Fruit fly (Drosophila melanogaster) whole organism, wandering third instar larva: Measurements from ENCODE around the gene CG42717.

Experiments
- CG32264 ChIP-seq: fragments of 200-800 bp; sonication (Bioruptor generic); optimal IDR thresholded peaks from 2 replicates; lab custom pipeline; 2016; ENCODE audit warnings: missing biosample characterization, missing genetic modification characterization
- Dfd ChIP-seq: fragments of >200 bp; optimal IDR thresholded peaks from 2 replicates; lab custom pipeline; 2017; ENCODE audit warnings: missing biosample characterization, missing genetic modification characterization
- Hr78 ChIP-seq: fragments of >200 bp; optimal IDR thresholded peaks from 2 replicates; lab custom pipeline; 2017; ENCODE audit warnings: missing biosample characterization, missing genetic modification characterization
- Hr83 ChIP-seq: fragments of 200-300 bp; sonication (Bioruptor generic); optimal IDR thresholded peaks from 2 replicates; lab custom pipeline; 2016; ENCODE audit warnings: missing biosample characterization, mild to moderate bottlenecking, missing genetic modification characterization, moderate library complexity; ENCODE audit not compliant: poor library complexity, severe bottlenecking
- Mio ChIP-seq: sonication (Bioruptor generic); optimal IDR thresholded peaks from 2 replicates; lab custom pipeline; 2016; ENCODE audit warnings: missing biosample characterization, missing genetic modification characterization
- Sp1 ChIP-seq: fragments of 200-800 bp; sonication (Bioruptor generic); optimal IDR thresholded peaks from 3 replicates; lab custom pipeline; 2019; ENCODE audit warnings: missing biosample characterization, mild to moderate bottlenecking, missing genetic modification characterization, moderate library complexity
- Vsx2 ChIP-seq: fragments of 200-300, 225-300 bp; sonication (Bioruptor generic); optimal IDR thresholded peaks from 2 replicates; lab custom pipeline; 2018; ENCODE audit warnings: missing biosample characterization, missing genetic modification characterization; ENCODE audit not compliant: partially characterized antibody
- br ChIP-seq: fragments of 200-800 bp; sonication (Bioruptor generic); optimal IDR thresholded peaks from 2 replicates; lab custom pipeline; 2016; ENCODE audit warnings: missing biosample characterization, missing genetic modification characterization
- ey ChIP-seq: fragments of 200-800 bp; sonication (Bioruptor generic); optimal IDR thresholded peaks from 2 replicates; lab custom pipeline; 2016; ENCODE audit warnings: missing biosample characterization, missing genetic modification characterization
- fru ChIP-seq: fragments of 200-800 bp; sonication (Bioruptor generic); optimal IDR thresholded peaks from 3 replicates; lab custom pipeline; 2016; ENCODE audit warnings: missing biosample characterization, mild to moderate bottlenecking, missing genetic modification characterization
- jim ChIP-seq: fragments of 175-275, 200-325 bp; sonication (Bioruptor generic); optimal IDR thresholded peaks from 2 replicates; lab custom pipeline; 2016; ENCODE audit warnings: missing biosample characterization, mild to moderate bottlenecking, missing genetic modification characterization
- pan ChIP-seq: fragments of >200 bp; optimal IDR thresholded peaks from 2 replicates; lab custom pipeline; 2017
- psq ChIP-seq: fragments of 200-800 bp; sonication (Bioruptor generic); optimal IDR thresholded peaks from 3 replicates; lab custom pipeline; 2017; ENCODE audit warnings: missing biosample characterization, mild to moderate bottlenecking, missing genetic modification characterization, moderate library complexity
- sv ChIP-seq: fragments of 200-800 bp; sonication (Bioruptor generic); optimal IDR thresholded peaks from 3 replicates; lab custom pipeline; 2016; ENCODE audit warnings: missing biosample characterization, missing genetic modification characterization

- TF ChIP-seq Sp1 (GFP tag; lab: Kevin White, UChicago) = peak; percentile 40
- TF ChIP-seq pan (lab: Kevin White, UChicago) = no peak
- no peak for TF ChIP-seq psq
- TF ChIP-seq Hr78 (GFP tag; lab: Kevin White, UChicago) = no peak
- TF ChIP-seq jim = no peak
- no peak for TF ChIP-seq Vsx2 (GFP tag; lab: Kevin White, UChicago)
- no peak for TF ChIP-seq CG32264 (GFP tag; lab: Kevin White, UChicago)
- TF ChIP-seq sv (GFP tag; lab: Kevin White, UChicago) = no peak
- TF ChIP-seq br (GFP tag; lab: Kevin White, UChicago) = no peak
- TF ChIP-seq fru = peak; percentile 22
- TF ChIP-seq Dfd (GFP tag; lab: Kevin White, UChicago) = peak; percentile 69
- no peak for TF ChIP-seq Mio (GFP tag; lab: Kevin White, UChicago)
- TF ChIP-seq ey (GFP tag; lab: Kevin White, UChicago) = peak; percentile 32
- TF ChIP-seq Hr83 = no peak
These were observed 13.6 kb downstream of the CG42717 start for dm6 chr3L:16019144-16020006.
